Fruit fly (Drosophila melanogaster) whole organism, wandering third instar larva: Measurements from ENCODE around the gene CG43149.

Experiments used
- Dif ChIP-seq: fragments of 200-275, 200-300 bp; sonication (Bioruptor generic); optimal IDR thresholded peaks from 2 replicates; lab custom pipeline; 2018; ENCODE audit warnings: missing biosample characterization, missing genetic modification characterization; ENCODE audit not compliant: partially characterized antibody
- Hr83 ChIP-seq: fragments of 200-300 bp; sonication (Bioruptor generic); optimal IDR thresholded peaks from 2 replicates; lab custom pipeline; 2016; ENCODE audit warnings: missing biosample characterization, mild to moderate bottlenecking, missing genetic modification characterization, moderate library complexity; ENCODE audit not compliant: poor library complexity, severe bottlenecking
- OdsH ChIP-seq: fragments of 200-800 bp; sonication (Bioruptor generic); optimal IDR thresholded peaks from 2 replicates; lab custom pipeline; 2016; ENCODE audit warnings: missing biosample characterization, mild to moderate bottlenecking, missing genetic modification characterization
- h ChIP-seq: fragments of 200-800 bp; sonication (Bioruptor generic); optimal IDR thresholded peaks from 3 replicates; lab custom pipeline; 2016; ENCODE audit warnings: missing biosample characterization, mild to moderate bottlenecking, missing genetic modification characterization
- psq ChIP-seq: fragments of 200-800 bp; sonication (Bioruptor generic); optimal IDR thresholded peaks from 3 replicates; lab custom pipeline; 2017; ENCODE audit warnings: missing biosample characterization, mild to moderate bottlenecking, missing genetic modification characterization, moderate library complexity
- usp ChIP-seq: fragments of >200 bp; optimal IDR thresholded peaks from 2 replicates; lab custom pipeline; 2017; ENCODE audit warnings: missing biosample characterization, missing genetic modification characterization

dm6 chr3L:47635-48177 lies 6.8 kb downstream of the CG43149 start:
- no peak for TF ChIP-seq OdsH (GFP tag; lab: Kevin White, UChicago)
- no peak for TF ChIP-seq Hr83 (GFP tag; lab: Kevin White, UChicago)
- no peak for TF ChIP-seq Dif (GFP tag; lab: Kevin White, UChicago)
- TF ChIP-seq h (GFP tag; lab: Kevin White, UChicago) = no peak
- TF ChIP-seq psq (GFP tag; lab: Kevin White, UChicago) = no peak
- no peak for TF ChIP-seq usp (GFP tag; lab: Kevin White, UChicago)
